Worm (Caenorhabditis elegans) whole organism, midembryonic: ENCODE data around the gene pgph-2.

Experiments used
- T22C8.4 ChIP-seq: fragments of 200-800 bp; sonication (Bioruptor generic); IDR thresholded peaks from 2 replicates; pipeline ENCODE4 v1.3.6; 2022; ENCODE audit warnings: missing genetic modification characterization, missing compliant biosample characterization
- cog-1 ChIP-seq: sonication (generic microtip); optimal IDR thresholded peaks from 2 replicates; lab custom pipeline; 2016; ENCODE audit warnings: missing genetic modification characterization, missing compliant biosample characterization
- flt-1 ChIP-seq: fragments of 200-800 bp; sonication (Bioruptor generic); IDR thresholded peaks from 2 replicates; pipeline ENCODE4 v1.3.6; 2022; ENCODE audit warnings: missing genetic modification characterization, missing compliant biosample characterization
- klf-2 ChIP-seq: fragments of 200-800 bp; sonication (Bioruptor generic); conservative IDR thresholded peaks from 2 replicates; pipeline ENCODE4 v1.3.6; 2022; ENCODE audit warnings: missing genetic modification reagents, missing genetic modification characterization, missing compliant biosample characterization
- med-1 ChIP-seq: sonication (generic microtip); optimal IDR thresholded peaks from 2 replicates; lab custom pipeline; 2017; ENCODE audit warnings: missing genetic modification characterization, mild to moderate bottlenecking, missing compliant biosample characterization, antibody characterized with exemption, missing genetic modification reagents; ENCODE audit not compliant: insufficient read depth
- ref-1 ChIP-seq: fragments of 200-800 bp; sonication (Bioruptor generic); conservative IDR thresholded peaks from 2 replicates; pipeline ENCODE4 v1.3.6; 2022; ENCODE audit warnings: missing genetic modification reagents, missing genetic modification characterization, missing compliant biosample characterization
- tab-1 ChIP-seq: fragments of 200-800 bp; sonication (Bioruptor generic); IDR thresholded peaks from 2 replicates; pipeline ENCODE4 v1.3.6; 2022; ENCODE audit warnings: missing genetic modification characterization, missing compliant biosample characterization
- ztf-23 ChIP-seq: fragments of 200-800 bp; sonication (Bioruptor generic); IDR thresholded peaks from 2 replicates; pipeline ENCODE4 v1.3.6; 2022; ENCODE audit warnings: missing genetic modification reagents, missing genetic modification characterization, missing compliant biosample characterization
- ztf-29 ChIP-seq: fragments of 200-800 bp; sonication (Bioruptor generic); IDR thresholded peaks from 2 replicates; pipeline ENCODE4 v1.3.6; 2022; ENCODE audit warnings: missing genetic modification reagents, missing genetic modification characterization, missing compliant biosample characterization

ce11 chrV:5722093-5722492, 42.8 kb upstream of the pgph-2 start:
- TF ChIP-seq cog-1 (tag; lab: Kevin White, UChicago) (no peak), ztf-23 (no peak), tab-1 (GFP tag; lab: Robert Waterston, UW) (no peak), flt-1 (GFP tag; lab: Robert Waterston, UW) (no peak), ztf-29 (GFP tag; lab: Robert Waterston, UW) (no peak), klf-2 (GFP tag; lab: Robert Waterston, UW) (no peak), T22C8.4 (GFP tag; lab: Robert Waterston, UW) (no peak), med-1 (GFP tag; lab: Kevin White, UChicago) (no peak), ref-1 (GFP tag; lab: Robert Waterston, UW) (no peak)
